Fruit fly (Drosophila melanogaster): Measurements from ENCODE around the gene CG5274.

CG5274 gene

DNA sequence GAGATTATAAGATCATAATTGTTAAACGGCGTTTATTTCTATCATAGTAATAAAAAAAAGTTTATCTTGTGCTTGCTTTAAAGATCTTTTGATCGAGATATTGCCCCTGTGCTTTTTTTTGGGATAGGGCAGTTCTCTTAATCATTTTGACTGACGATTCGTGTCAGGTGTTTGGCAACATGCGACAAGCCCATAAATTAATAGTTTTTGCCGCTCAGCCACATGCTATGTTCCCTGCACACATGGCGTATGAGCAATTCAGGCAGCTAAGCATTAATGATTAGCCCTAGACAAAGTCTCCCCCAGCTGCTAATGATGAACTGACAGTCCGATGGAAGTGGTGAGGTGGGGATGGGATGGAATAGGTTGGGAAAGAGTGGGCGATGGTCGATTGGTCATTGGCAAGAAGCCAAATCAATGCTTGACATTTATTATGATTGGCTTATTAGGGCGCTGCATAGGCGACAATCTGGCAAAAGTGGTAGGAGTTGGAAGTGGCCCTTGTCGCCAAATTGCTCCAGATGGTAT lies 13.5 kb upstream of the CG5274 start:
- TF ChIP-seq Dll (optimal IDR thresholded peaks at IDR 0.05) (no peak), usp (GFP tag; optimal IDR thresholded peaks at IDR 0.05) (no peak), psq (optimal IDR thresholded peaks at IDR 0.05) (no peak), EcR (GFP tag; optimal IDR thresholded peaks at IDR 0.05) (no peak)

DNA sequence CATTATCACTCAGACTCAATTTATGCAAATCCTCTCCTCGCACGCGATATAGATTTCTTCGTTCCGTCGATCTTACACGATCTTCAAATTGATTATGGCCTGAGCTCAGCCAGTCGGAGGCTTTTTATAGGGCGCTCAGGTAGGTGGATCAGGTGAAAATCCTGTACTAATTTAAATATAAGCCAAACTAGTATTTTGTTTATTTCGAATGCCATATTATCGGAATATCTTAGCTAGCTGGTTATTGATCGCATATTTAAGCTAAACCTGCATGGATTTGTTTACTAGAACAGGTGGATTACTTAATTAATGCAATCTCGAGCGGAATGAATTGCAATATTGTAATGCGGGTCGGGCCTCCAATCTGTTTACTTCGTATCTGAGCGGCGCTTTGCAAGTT lies 12.3 kb upstream of the CG5274 start, which contains the start of gene Hpd:
Gene Hpd, minus strand, starts transcription at position 101 of the 400 bp plus-strand sequence.
- TF ChIP-seq Dll (optimal IDR thresholded peaks at IDR 0.05) (no peak), CG8478 (optimal IDR thresholded peaks at IDR 0.05) (no peak), pan (optimal IDR thresholded peaks at IDR 0.05) (no peak), psq (optimal IDR thresholded peaks at IDR 0.05) (no peak), usp (GFP tag; optimal IDR thresholded peaks at IDR 0.05) (no peak), EcR (GFP tag; optimal IDR thresholded peaks at IDR 0.05) (no peak)

DNA sequence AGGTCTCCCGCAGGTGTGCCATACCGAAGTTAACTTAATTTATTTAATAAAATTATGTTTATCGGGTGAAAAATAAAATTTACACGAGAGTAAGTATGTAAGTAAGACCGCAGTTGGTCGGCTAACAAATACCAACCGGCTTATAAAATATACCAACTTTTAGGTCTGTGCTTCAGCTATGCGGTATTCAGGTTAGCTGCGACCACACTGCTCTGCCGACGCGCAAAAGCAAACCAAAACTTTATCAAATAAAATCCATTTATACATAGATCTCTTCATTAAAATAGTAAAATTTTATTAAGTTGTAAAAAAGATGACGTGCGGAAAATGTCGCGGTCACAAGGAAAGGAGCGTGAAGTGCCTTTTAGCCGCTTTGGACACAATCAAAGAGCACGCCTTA lies 8.6 kb upstream of the CG5274 start, which contains the start of the genes mRpL15 and CtIP:
Gene mRpL15, minus strand, starts transcription at position 141 of the 400 bp plus-strand sequence.
Gene CtIP, plus strand, starts transcription at position 182 of the 400 bp plus-strand sequence.
- TF ChIP-seq Dll (optimal IDR thresholded peaks at IDR 0.05) (no peak), psq (optimal IDR thresholded peaks at IDR 0.05) (no peak), CG8478 (optimal IDR thresholded peaks at IDR 0.05) (no peak), pan (optimal IDR thresholded peaks at IDR 0.05) (no peak)

DNA sequence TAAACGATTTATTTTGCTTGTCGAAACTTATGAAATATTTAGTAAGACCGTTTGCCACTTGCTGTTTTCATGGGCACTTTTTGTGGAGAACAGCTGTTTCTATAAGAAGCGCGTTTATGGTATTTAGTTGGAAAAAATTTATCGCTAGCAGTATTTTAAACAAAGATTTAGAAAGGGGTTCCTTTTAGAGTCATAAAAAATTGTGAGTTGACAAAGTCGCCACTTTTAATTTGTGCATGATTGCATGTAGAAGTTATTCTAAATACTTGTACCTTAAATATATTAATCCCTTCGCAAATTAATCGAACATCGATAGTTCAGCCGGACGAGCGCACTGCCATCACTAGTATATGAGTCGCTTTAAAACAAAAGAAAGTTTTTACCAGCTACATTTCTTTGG lies 4.8 kb upstream of the CG5274 start, which contains the start of the genes Las and Psn:
Gene Las, minus strand, starts transcription at position 65 of the 400 bp plus-strand sequence.
Gene Psn, plus strand, starts transcription at position 172 of the 400 bp plus-strand sequence.
- no peak for TF ChIP-seq EcR (GFP tag; optimal IDR thresholded peaks at IDR 0.05)
- TF ChIP-seq psq (optimal IDR thresholded peaks at IDR 0.05): no peak
- no peak for TF ChIP-seq CG8478 (optimal IDR thresholded peaks at IDR 0.05)
- no peak for TF ChIP-seq pan (optimal IDR thresholded peaks at IDR 0.05)
- no peak for TF ChIP-seq Dll (optimal IDR thresholded peaks at IDR 0.05)
- TF ChIP-seq usp (GFP tag; optimal IDR thresholded peaks at IDR 0.05): no peak

DNA sequence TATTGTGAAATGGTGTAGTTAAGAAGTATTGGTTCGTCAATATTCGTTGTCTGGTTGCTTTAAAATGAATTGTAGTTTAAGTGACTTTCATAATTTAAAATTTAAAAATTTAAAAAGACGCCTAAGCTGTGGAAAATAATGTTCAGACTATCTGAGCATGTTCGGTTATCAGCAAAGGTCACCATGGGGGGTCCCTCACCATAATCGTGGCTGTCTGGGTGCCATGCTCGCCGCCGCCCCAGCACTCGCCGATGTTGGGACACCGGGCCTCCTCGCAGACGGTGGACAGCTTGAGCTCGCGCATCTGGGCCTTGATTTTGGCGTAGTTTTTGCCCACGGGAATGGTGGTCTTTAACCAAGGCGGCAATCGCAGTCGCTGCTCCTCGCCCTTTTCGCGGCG lies 4.2 kb upstream of the CG5274 start:
- TF ChIP-seq psq (optimal IDR thresholded peaks at IDR 0.05): no peak
- TF ChIP-seq CG8478 (optimal IDR thresholded peaks at IDR 0.05): no peak
- TF ChIP-seq usp (GFP tag; optimal IDR thresholded peaks at IDR 0.05): no peak
- no peak for TF ChIP-seq Dll (optimal IDR thresholded peaks at IDR 0.05)
- no peak for TF ChIP-seq pan (optimal IDR thresholded peaks at IDR 0.05)
- no peak for TF ChIP-seq EcR (GFP tag; optimal IDR thresholded peaks at IDR 0.05)

DNA sequence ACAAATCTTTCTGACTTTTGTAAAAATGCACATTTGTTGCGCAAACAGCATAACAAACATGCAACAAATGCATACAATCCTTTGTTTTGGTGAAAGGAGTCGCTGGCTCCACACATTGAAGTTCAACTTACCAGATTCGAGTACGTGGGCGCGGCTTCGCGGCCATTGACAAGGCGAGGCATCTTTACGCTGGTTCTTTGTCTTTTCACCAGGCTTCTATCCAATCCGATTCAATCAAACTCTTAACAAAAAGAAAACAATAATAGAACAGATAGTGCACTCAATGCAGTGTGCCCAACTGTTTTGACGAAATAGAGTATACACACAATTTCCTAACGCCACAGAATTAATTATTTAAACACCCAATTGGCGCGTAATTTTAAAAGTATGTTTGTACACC lies 2.7 kb upstream of the CG5274 start, which contains the start of gene CG5262:
Gene CG5262, minus strand, starts transcription at position 294 of the 400 bp plus-strand sequence.
- no peak for TF ChIP-seq usp (GFP tag; optimal IDR thresholded peaks at IDR 0.05)
- TF ChIP-seq CG8478 (optimal IDR thresholded peaks at IDR 0.05): no peak

DNA sequence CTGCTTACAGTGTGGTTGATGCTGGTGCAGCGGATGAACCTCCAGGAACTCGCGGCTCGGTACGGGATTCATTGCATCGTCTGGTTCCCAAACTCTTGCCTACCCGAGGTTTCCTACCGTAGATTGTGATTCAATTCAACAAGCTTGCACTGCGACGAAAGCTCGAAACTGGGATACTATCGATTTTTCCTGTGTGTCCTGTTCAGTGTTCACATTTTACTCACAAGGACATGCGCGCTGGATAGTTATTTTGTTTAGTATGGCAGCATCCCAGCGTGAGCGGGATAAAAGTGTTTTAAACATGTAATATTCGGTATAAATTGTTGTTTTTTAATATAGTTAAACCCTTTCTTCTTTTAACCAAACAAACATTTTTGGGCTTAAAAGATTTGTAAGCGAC lies 1.6 kb downstream of the CG5274 start, which contains the start of gene CG5282:
Gene CG5282, minus strand, starts transcription at position 184 of the 400 bp plus-strand sequence.
- no peak for TF ChIP-seq EcR (GFP tag; optimal IDR thresholded peaks at IDR 0.05)
- no peak for TF ChIP-seq usp (GFP tag; optimal IDR thresholded peaks at IDR 0.05)
- no peak for TF ChIP-seq psq (optimal IDR thresholded peaks at IDR 0.05)
- no peak for TF ChIP-seq pan (optimal IDR thresholded peaks at IDR 0.05)
- TF ChIP-seq Dll (optimal IDR thresholded peaks at IDR 0.05): no peak
- TF ChIP-seq CG8478 (optimal IDR thresholded peaks at IDR 0.05): no peak

DNA sequence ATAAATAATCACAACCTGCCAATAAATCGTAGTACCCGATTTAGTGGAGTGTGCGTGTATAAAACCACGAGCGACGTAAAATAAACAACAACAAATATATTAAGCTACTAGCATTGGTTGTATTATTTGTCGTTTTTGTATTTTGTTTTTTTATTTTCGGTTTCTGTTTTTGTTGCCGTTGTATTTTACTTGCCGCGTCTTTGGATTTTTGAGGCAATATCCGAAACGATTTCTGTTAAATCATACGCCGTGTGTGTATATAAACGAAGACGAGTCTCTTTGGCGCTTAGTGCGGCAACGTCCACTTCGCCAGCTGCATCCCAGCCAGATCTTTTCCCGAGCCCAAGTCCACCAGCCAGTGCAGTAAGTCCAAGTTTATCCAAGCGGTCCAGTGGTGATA lies 14.2 kb downstream of the CG5274 start, which contains the start of gene zye:
Gene zye, plus strand, starts transcription at position 301 of the 400 bp plus-strand sequence.
- TF ChIP-seq pan (optimal IDR thresholded peaks at IDR 0.05): no peak
- no peak for TF ChIP-seq psq (optimal IDR thresholded peaks at IDR 0.05)
- no peak for TF ChIP-seq EcR (GFP tag; optimal IDR thresholded peaks at IDR 0.05)
- TF ChIP-seq Dll (optimal IDR thresholded peaks at IDR 0.05): no peak
- no peak for TF ChIP-seq CG8478 (optimal IDR thresholded peaks at IDR 0.05)
- TF ChIP-seq usp (GFP tag; optimal IDR thresholded peaks at IDR 0.05): no peak

DNA sequence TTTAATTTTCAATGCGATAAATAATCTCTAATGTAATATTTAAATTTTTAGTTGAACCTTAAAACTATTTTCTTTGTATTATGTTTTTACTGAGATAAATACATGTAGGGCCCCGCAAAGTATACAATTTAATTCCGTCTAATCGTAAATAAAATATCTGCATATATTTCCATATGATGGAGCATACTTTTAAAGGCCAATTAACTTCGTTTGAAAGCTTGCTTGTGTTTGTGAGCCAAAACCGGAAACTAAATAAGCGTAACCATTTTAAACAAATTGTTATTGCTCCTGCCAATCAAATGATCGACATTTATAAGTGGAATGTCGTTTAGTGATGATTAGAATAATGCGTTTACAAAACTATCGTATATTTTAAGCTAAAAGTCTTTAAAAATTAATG lies 16.7 kb downstream of the CG5274 start:
- TF ChIP-seq CG8478 (optimal IDR thresholded peaks at IDR 0.05) (no peak), usp (GFP tag; optimal IDR thresholded peaks at IDR 0.05) (no peak), EcR (GFP tag; optimal IDR thresholded peaks at IDR 0.05) (no peak), psq (optimal IDR thresholded peaks at IDR 0.05) (no peak), pan (optimal IDR thresholded peaks at IDR 0.05) (no peak), Dll (optimal IDR thresholded peaks at IDR 0.05) (no peak)

DNA sequence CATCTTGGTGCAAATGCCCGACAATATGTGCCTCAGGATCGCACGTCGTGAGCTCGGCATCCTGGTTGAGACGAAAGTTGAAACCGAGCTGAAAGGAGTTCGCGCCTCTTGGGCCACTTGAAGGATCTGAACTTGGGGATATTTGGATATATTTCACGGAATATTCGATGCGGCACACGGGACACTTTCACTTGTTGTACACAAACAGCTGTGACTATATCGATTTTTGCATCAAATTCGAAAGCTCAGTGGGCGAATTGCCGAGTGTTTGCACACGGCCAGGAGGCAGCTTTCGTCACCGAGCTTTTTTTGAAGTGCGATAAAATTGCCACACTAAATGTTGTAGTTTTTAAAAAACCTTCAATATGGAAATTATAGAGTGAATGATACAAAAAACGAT lies 17.1 kb downstream of the CG5274 start, which contains the start of gene CG13248:
Gene CG13248, minus strand, starts transcription at position 222 of the 400 bp plus-strand sequence.
- TF ChIP-seq CG8478 (optimal IDR thresholded peaks at IDR 0.05) (no peak), pan (optimal IDR thresholded peaks at IDR 0.05) (no peak), psq (optimal IDR thresholded peaks at IDR 0.05) (no peak), usp (GFP tag; optimal IDR thresholded peaks at IDR 0.05) (no peak), Dll (optimal IDR thresholded peaks at IDR 0.05) (no peak), EcR (GFP tag; optimal IDR thresholded peaks at IDR 0.05) (no peak)

DNA sequence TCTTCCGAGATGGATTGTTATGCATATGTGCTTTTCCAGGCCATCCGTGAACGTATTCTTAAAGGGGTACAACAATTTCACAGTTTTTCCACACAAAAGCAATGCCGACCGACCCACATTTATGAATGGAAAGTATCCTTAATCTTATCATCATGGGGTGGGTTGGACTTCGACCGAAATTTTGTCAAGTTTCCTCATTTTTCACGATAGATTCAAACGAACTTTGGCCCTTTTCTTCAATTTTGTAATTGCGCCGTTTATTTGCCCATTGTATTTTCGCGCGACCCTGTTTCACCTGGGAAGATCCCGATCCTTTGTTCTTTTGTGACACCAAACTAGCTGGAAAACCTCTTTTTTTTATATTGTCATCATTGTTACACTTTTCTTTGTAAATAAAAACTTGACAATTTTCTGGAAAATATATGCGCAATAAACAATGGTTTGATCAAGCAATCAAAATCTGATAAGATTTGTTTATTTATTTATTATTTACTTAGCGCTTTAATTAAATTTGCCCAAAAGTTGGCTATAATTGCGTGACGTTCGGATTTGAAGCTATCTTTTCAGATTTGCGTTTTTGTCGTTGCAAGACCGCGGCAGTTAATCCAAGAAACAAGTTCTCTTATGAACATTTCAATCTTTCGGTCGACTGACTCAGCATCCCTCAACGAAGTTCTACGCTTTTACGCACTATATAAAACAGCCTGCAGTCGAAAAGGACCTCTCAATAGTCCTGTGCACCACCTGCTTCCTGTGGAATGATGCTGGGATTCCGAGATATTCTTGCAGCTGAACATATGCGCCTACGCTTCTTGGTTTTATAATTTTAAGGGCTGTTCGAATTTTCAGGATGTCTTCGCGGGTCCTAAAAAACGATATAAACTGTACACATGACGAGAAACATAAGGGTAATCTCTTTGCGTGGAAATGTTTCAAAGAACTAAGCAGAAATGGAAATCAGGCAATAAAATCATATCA lies 21.2 kb downstream of the CG5274 start:
- TF ChIP-seq EcR (GFP tag; optimal IDR thresholded peaks at IDR 0.05) (no peak), Dll (optimal IDR thresholded peaks at IDR 0.05) (no peak)

DNA sequence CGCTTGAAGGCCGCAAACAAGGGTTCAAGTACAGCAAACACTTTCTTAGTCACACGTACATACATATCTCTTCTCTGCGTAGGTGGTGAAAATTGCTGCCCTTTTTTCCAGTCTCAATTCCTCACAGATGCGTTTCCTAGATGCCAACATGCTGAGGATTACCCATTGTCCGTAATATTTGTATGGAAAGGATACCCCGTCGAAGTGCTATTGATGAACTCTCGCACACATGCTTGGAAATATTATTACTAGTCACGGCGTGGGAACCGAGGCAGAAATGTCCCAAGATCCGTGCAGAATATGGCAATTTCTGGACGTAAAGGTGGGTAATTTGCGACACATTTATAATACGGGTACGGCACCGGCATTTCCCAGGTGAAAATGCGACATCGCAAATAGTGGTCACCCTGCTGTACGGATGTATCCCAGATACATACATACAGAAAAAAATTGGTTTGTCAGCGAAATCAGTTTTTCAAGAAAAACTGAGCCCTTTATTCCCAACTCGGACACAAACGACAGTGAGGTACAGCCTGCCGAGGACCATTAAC lies 22.1 kb downstream of the CG5274 start:
- TF ChIP-seq EcR (GFP tag; optimal IDR thresholded peaks at IDR 0.05) (no peak), psq (optimal IDR thresholded peaks at IDR 0.05) (no peak), Dll (optimal IDR thresholded peaks at IDR 0.05) (no peak), CG8478 (optimal IDR thresholded peaks at IDR 0.05) (no peak), pan (optimal IDR thresholded peaks at IDR 0.05) (no peak), usp (GFP tag; optimal IDR thresholded peaks at IDR 0.05) (no peak)
